Worm (Caenorhabditis elegans): ENCODE data around the gene nhr-282.
"Not testable (repeated sequence)": the region's sequence is repeated elsewhere in the genome, so short reads cannot be mapped to it uniquely, and the experiment has no call there.

DNA sequence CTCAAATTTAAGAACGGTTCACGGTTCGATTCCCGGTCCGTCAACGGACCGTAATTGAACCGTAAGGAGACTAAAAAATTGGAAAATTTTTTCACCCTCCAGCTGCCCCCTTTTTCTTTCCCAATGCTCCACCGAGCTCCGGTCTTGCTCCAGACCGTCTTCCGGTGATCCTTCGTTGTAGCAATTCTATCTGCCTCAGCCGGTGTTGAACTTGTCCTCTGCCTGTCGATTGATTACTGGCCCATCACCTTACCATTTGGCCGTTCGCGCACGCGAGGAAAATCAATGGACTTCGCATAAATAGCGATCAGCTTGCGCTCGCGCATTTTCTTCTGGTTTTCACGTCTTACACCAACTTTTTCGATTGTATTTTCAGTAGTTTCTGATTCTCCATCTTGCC is 44.7 kb upstream of the nhr-282 start:
- TF ChIP-seq ama-1 (optimal IDR thresholded peaks at IDR 0.05); ceh-36 (tag; optimal IDR thresholded peaks at IDR 0.05); ets-7 (tag; optimal IDR thresholded peaks at IDR 0.05); aly-1 (tag; optimal IDR thresholded peaks at IDR 0.05); B0310.2 (tag; optimal IDR thresholded peaks at IDR 0.05); tbx-11 (GFP tag; IDR thresholded peaks at IDR 0.05): not testable (repeated sequence)
